Worm (Caenorhabditis elegans) whole organism, L4 larva: Measurements from ENCODE around the gene nas-8.

Source experiments
- D1046.2 ChIP-seq: fragments of 200-800 bp; sonication (Bioruptor generic); IDR thresholded peaks from 2 replicates; pipeline ENCODE4 v1.3.6; 2022; ENCODE audit warnings: missing genetic modification characterization, missing compliant biosample characterization
- F49E8.2 ChIP-seq: sonication (generic microtip); optimal IDR thresholded peaks from 2 replicates; lab custom pipeline; 2016; ENCODE audit warnings: missing compliant biosample characterization, mild to moderate bottlenecking, missing genetic modification characterization, borderline replicate concordance
- ama-1 ChIP-seq: fragments of 150-350 bp; optimal IDR thresholded peaks from 2 replicates; lab custom pipeline; 2014; ENCODE audit warnings: inconsistent platforms, mixed read lengths
- ceh-28 ChIP-seq: fragments of 150-350 bp; optimal IDR thresholded peaks from 2 replicates; lab custom pipeline; 2014; ENCODE audit warnings: missing biosample characterization, missing genetic modification reagents, missing genetic modification characterization
- ceh-82 ChIP-seq: sonication (generic microtip); optimal IDR thresholded peaks from 2 replicates; lab custom pipeline; 2017; ENCODE audit warnings: missing biosample characterization, missing genetic modification characterization
- cey-2 ChIP-seq: sonication (generic microtip); optimal IDR thresholded peaks from 3 replicates; lab custom pipeline; 2017; ENCODE audit warnings: missing genetic modification characterization, mild to moderate bottlenecking, missing compliant biosample characterization, antibody characterized with exemption, borderline replicate concordance; ENCODE audit not compliant: insufficient read depth
- lin-39 ChIP-seq: fragments of 150-350 bp; optimal IDR thresholded peaks from 2 replicates; lab custom pipeline; 2014; ENCODE audit warnings: missing biosample characterization, missing genetic modification reagents, missing genetic modification characterization
- nhr-10 ChIP-seq: fragments of 150-350 bp; optimal IDR thresholded peaks from 2 replicates; lab custom pipeline; 2014; ENCODE audit warnings: missing biosample characterization, missing genetic modification characterization

DNA sequence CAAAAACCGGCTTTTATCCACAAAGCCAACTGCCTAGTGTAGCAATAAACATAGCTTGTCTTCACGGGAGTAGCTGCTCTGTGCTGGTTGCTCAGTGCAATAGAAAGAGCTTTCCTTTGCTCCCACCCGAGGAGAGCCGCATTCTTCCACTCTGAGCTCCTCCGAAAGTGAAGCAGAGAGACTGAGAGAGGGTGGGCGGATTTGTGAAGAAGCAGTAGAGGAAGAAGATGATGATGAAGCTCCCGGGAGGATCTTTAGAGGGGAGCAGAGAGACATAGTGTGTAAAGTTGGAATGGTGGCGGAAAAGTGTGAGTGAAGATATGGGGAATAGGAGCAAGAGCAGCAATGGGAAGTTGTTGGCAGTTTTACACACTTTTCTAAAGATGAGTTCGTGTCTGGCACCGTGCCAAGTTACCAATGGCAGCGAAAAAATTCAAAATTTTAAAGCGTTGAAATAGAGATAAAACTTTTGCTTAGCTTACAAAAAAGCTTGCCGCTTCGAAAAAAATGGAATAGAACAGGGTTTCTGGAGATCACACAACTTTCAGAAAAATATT is 16.1 kb upstream of the nas-8 start, which contains the start of gene ZC477.4:
- TF ChIP-seq ceh-28 (tag; lab: Kevin White, UChicago) (no peak), D1046.2 (GFP tag; lab: Robert Waterston, UW) (no peak), ama-1 (lab: Kevin White, UChicago) (no peak), cey-2 (no peak), lin-39 (tag; lab: Kevin White, UChicago) (no peak), ceh-82 (tag; lab: Kevin White, UChicago) (no peak), F49E8.2 (no peak), nhr-10 (tag; lab: Kevin White, UChicago) (no peak)
